Worm (Caenorhabditis elegans) whole organism, midembryonic: ENCODE measurements around the gene srw-103.

Experiments
- T22C8.4 ChIP-seq: fragments of 200-800 bp; sonication (Bioruptor generic); IDR thresholded peaks from 2 replicates; pipeline ENCODE4 v1.3.6; 2022; ENCODE audit warnings: missing genetic modification characterization, missing compliant biosample characterization
- cog-1 ChIP-seq: sonication (generic microtip); optimal IDR thresholded peaks from 2 replicates; lab custom pipeline; 2016; ENCODE audit warnings: missing genetic modification characterization, missing compliant biosample characterization
- flt-1 ChIP-seq: fragments of 200-800 bp; sonication (Bioruptor generic); IDR thresholded peaks from 2 replicates; pipeline ENCODE4 v1.3.6; 2022; ENCODE audit warnings: missing genetic modification characterization, missing compliant biosample characterization
- klf-2 ChIP-seq: fragments of 200-800 bp; sonication (Bioruptor generic); conservative IDR thresholded peaks from 2 replicates; pipeline ENCODE4 v1.3.6; 2022; ENCODE audit warnings: missing genetic modification reagents, missing genetic modification characterization, missing compliant biosample characterization
- med-1 ChIP-seq: sonication (generic microtip); optimal IDR thresholded peaks from 2 replicates; lab custom pipeline; 2017; ENCODE audit warnings: missing genetic modification characterization, mild to moderate bottlenecking, missing compliant biosample characterization, antibody characterized with exemption, missing genetic modification reagents; ENCODE audit not compliant: insufficient read depth
- ref-1 ChIP-seq: fragments of 200-800 bp; sonication (Bioruptor generic); conservative IDR thresholded peaks from 2 replicates; pipeline ENCODE4 v1.3.6; 2022; ENCODE audit warnings: missing genetic modification reagents, missing genetic modification characterization, missing compliant biosample characterization
- tab-1 ChIP-seq: fragments of 200-800 bp; sonication (Bioruptor generic); IDR thresholded peaks from 2 replicates; pipeline ENCODE4 v1.3.6; 2022; ENCODE audit warnings: missing genetic modification characterization, missing compliant biosample characterization
- ztf-23 ChIP-seq: fragments of 200-800 bp; sonication (Bioruptor generic); IDR thresholded peaks from 2 replicates; pipeline ENCODE4 v1.3.6; 2022; ENCODE audit warnings: missing genetic modification reagents, missing genetic modification characterization, missing compliant biosample characterization
- ztf-29 ChIP-seq: fragments of 200-800 bp; sonication (Bioruptor generic); IDR thresholded peaks from 2 replicates; pipeline ENCODE4 v1.3.6; 2022; ENCODE audit warnings: missing genetic modification reagents, missing genetic modification characterization, missing compliant biosample characterization

srw-103 gene

DNA sequence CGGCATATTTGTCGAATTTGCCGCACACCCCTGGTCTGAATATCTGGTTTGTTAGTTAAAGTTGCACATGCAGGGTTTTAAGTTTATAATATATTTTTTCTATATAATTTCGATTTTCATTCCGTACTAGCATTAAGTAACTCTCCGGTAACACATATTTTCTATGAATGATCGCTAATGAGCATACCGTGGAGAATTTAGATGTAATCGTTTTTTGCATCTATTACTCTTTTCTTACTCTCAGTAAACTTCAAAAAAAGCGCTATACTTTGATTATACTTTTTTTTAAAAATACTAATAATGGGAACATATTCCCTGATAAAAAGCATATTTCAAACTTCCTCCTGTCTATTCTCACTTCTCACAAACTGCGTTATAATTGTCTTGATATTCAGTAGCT is 17.6 kb downstream of the srw-103 start, which contains the start of gene str-160:
Gene str-160 (plus strand): TSS at position 301 of the 400 bp plus-strand sequence.
- no peak for TF ChIP-seq ref-1

DNA sequence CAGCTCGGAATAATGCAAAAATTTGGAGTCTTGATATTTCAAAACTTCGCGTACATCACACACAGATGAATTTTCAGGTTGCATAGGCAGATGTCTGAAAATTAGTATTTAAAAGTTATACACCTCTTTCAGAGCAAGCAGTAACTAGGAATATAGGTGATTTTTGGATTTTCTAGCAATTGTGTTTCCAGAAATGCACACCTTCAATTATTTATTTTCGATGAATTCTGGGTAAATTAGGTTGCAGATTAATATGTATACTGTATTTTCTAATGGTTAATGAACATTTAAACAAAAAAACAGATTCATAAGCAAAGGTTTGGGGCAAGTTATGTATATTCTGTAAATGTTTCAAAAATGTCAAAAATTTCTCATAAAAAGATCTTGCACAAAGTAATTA is 24.1 kb downstream of the srw-103 start, which contains the start of gene srab-25:
Gene srab-25 (minus strand): TSS at position 101 of the 400 bp plus-strand sequence.
- TF ChIP-seq klf-2 = no peak
- TF ChIP-seq T22C8.4 = no peak
- TF ChIP-seq cog-1 (tag; lab: Kevin White, UChicago) = no peak
- TF ChIP-seq tab-1 (GFP tag; lab: Robert Waterston, UW) = no peak
- no peak for TF ChIP-seq flt-1 (GFP tag; lab: Robert Waterston, UW)
- no peak for TF ChIP-seq med-1 (GFP tag; lab: Kevin White, UChicago)
- no peak for TF ChIP-seq ztf-23 (GFP tag; lab: Robert Waterston, UW)
- TF ChIP-seq ztf-29 (GFP tag; lab: Robert Waterston, UW) = no peak
- no peak for TF ChIP-seq ref-1

DNA sequence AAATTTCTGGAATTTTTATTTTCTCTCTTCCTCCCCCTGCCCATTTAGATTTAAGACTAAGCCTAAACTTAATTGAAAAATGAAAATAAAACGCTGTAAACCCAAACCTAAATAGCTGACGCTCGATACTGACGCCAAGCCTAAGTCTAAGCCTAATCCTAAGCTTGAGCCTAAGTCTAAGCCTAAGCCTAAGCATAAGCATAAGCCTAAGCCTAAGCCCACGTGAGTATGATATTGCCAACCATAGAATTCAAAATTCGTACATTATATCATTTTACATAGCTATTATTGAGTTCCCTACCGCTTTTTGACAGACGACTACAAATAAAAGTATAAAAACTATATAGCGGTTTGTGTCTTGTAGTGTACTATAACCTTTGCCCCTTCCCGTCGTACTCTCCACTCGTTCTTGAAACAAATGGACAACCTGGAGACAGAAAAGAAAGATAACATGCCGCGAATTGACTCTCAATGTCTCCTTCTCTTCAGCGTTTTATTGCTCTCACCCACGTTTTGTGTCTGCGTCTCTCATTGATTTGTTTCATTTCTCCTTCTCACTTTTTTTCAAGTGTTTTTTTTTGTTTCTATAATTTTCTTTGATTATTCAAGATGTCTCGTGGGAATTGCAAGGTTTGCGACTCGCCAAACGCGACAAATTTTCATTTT is 26.3 kb downstream of the srw-103 start, which contains the start of gene nhr-256:
Gene nhr-256 (plus strand): TSS at position 567 of the 666 bp plus-strand sequence.
- peak; percentile 49 for TF ChIP-seq cog-1 (tag; lab: Kevin White, UChicago)
- TF ChIP-seq ztf-29 (GFP tag; lab: Robert Waterston, UW) = peak; percentile 76; the same call in 1 of the 2 replicates
- TF ChIP-seq T22C8.4 = no peak
- no peak for TF ChIP-seq flt-1 (GFP tag; lab: Robert Waterston, UW)

DNA sequence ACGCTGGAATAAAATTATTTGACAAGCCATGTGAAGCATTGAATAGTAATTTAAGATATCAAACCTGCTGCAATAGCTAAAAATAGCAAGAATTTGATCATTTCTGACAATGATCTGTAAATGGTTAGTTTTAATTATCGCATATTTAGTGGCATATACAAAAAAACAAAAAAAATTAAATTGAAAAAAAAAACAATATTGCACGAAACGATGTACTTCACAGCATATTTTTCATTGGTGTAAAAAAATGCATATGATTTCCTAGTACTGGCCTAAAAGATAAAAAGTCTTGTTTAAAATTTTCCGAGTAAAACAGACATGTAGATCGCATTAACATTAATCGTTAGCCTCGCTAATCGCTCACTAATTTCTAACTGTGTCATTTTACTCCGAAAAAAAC is 32.1 kb downstream of the srw-103 start, which contains the start of gene ZK697.8:
Gene ZK697.8 (minus strand): TSS at position 101 of the 400 bp plus-strand sequence.
- no peak for TF ChIP-seq cog-1 (tag; lab: Kevin White, UChicago)
- TF ChIP-seq ztf-23 (GFP tag; lab: Robert Waterston, UW) = no peak
- no peak for TF ChIP-seq ztf-29 (GFP tag; lab: Robert Waterston, UW)
- TF ChIP-seq flt-1 (GFP tag; lab: Robert Waterston, UW) = no peak
- no peak for TF ChIP-seq tab-1 (GFP tag; lab: Robert Waterston, UW)
- no peak for TF ChIP-seq med-1 (GFP tag; lab: Kevin White, UChicago)
- no peak for TF ChIP-seq ref-1
- no peak for TF ChIP-seq klf-2
- no peak for TF ChIP-seq T22C8.4

DNA sequence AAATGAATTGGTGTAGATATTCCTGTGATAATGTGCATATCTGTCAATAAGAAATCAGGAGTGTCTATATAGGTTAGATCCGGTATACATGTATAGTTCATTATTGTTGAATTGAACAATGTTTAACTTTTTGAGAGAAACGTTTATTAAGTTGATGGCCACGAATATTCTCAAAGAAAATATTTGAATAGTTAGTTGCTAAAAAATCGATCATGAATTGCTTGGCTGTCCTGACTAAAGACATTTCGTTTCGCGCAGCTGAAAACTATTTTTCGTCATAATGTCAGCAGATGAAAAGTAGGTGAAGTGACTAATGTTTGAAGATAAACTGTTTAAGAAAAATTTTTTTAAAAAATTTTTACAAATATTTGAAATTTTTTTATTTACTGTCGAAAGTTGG is 34.5 kb downstream of the srw-103 start, which contains the start of gene srh-199:
Gene srh-199 (minus strand): TSS at position 101 of the 400 bp plus-strand sequence.
- TF ChIP-seq flt-1 (GFP tag; lab: Robert Waterston, UW) (no peak), ztf-29 (GFP tag; lab: Robert Waterston, UW) (no peak), tab-1 (GFP tag; lab: Robert Waterston, UW) (no peak)

DNA sequence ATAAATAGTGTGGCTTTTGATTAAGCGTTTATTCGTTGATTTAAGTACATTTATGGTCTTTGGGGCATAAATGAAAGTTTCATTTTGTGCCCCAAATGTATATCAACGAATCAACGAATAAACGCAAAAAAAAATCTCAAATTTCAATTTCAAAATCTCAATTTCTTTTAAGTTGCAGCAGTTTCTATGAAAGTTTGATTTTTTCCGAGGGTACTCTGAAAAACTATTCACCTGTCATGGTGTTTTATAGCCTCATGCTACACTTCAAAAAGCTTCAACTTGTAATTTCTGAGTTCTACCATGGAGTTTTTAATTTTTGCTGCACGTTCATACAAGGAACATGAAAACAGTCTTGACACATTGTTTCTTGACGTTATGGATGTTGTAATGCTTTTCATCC is 35.5 kb downstream of the srw-103 start, which contains the start of gene ZK697.1:
Gene ZK697.1 (plus strand): TSS at position 301 of the 400 bp plus-strand sequence.
- TF ChIP-seq ref-1 = no peak

DNA sequence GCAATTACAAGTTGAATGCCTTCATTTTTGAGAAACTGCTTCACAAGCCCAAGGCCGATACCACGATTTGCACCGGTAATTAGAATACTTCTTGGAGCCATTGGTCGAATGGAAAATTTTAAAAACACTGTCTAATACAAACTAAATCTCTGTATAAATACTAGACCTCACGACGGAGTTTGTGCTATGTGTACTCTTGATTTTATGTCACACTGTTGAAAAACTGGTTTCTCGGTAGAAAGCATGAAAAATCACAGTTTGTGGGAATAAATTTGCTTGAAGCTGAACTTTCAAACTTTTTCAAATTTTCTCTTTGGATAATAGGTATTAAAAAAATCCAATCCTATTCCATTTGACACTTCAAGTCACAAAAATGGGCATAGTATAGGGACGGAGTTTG is 38.6 kb downstream of the srw-103 start, which contains the start of gene ZK697.14:
Gene ZK697.14 (minus strand): TSS at position 101 of the 400 bp plus-strand sequence.
- TF ChIP-seq klf-2 (no peak), ztf-29 (GFP tag; lab: Robert Waterston, UW) (no peak), tab-1 (GFP tag; lab: Robert Waterston, UW) (no peak), flt-1 (GFP tag; lab: Robert Waterston, UW) (no peak)

DNA sequence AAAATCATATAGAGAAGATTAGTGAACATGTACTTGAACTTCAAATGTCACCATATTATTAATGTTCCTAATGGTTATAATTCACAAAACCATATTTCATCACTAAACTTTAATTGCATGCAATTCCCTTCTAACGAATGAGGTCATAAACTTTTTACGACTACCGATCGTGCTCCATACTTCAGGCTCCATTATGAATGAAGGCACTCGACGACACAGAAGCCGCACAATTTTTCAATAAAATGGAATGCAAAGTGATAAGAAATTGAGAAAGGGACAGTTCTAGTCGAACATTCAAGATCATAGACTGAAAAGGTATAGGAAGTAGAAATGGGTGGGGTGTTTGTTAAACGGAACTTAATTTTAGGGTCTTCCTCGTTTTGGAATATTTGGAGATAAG is 39.1 kb downstream of the srw-103 start:
- TF ChIP-seq cog-1 (tag; lab: Kevin White, UChicago) (no peak), klf-2 (no peak), med-1 (GFP tag; lab: Kevin White, UChicago) (no peak), T22C8.4 (no peak), ztf-23 (GFP tag; lab: Robert Waterston, UW) (no peak), ref-1 (no peak), ztf-29 (GFP tag; lab: Robert Waterston, UW) (no peak), tab-1 (GFP tag; lab: Robert Waterston, UW) (no peak), flt-1 (GFP tag; lab: Robert Waterston, UW) (no peak)

DNA sequence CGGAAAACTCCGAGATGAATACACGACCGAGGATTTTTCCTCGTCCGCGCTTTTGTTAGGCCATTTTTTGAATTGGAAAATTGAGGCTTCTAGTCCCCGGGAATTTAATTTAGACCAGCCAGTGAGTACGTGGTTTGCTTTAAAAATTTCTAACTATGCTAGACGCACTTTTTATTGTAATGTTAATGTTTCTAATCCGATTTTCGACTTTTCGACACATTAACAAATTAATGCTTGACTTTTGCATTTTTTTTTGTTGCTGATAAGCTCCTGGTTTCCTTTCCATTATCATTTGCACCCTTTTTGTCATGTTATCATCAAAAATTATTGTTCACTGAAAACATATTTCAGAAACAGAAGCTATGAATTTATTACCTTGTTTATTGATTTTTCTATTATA is 39.9 kb downstream of the srw-103 start, which contains the start of gene clec-204:
Gene clec-204 (plus strand): TSS at position 301 of the 400 bp plus-strand sequence.
- no peak for TF ChIP-seq flt-1 (GFP tag; lab: Robert Waterston, UW)
- no peak for TF ChIP-seq med-1 (GFP tag; lab: Kevin White, UChicago)
- no peak for TF ChIP-seq klf-2
- TF ChIP-seq cog-1 (tag; lab: Kevin White, UChicago) = no peak
- no peak for TF ChIP-seq ztf-29 (GFP tag; lab: Robert Waterston, UW)
- TF ChIP-seq ref-1 = no peak
- no peak for TF ChIP-seq T22C8.4
- no peak for TF ChIP-seq ztf-23 (GFP tag; lab: Robert Waterston, UW)
- TF ChIP-seq tab-1 (GFP tag; lab: Robert Waterston, UW) = no peak

DNA sequence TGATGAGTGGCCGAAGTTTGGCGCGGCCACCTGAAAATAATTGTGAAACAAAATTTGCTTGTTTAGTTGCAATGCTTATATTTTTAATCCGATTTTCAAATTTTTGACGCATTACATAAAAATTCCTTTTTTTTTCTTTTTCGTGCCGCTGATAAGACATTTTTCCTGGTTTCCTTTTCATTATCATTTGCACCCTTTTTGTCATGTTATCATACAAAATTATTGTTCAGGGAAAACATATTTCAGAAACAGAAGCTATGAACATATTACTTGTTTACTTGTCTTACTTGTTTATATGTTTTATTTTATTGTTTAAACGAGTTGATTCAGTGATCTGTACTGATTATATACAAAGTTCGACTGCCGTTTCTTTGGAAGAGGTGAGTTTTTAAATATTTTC is 43.7 kb downstream of the srw-103 start, which contains the start of gene clec-205:
Gene clec-205 (plus strand): TSS at position 212 of the 400 bp plus-strand sequence.
- TF ChIP-seq cog-1 (tag; lab: Kevin White, UChicago) (no peak), tab-1 (GFP tag; lab: Robert Waterston, UW) (no peak), ztf-23 (GFP tag; lab: Robert Waterston, UW) (no peak), ref-1 (no peak), T22C8.4 (no peak), ztf-29 (GFP tag; lab: Robert Waterston, UW) (no peak), klf-2 (no peak), med-1 (GFP tag; lab: Kevin White, UChicago) (no peak), flt-1 (GFP tag; lab: Robert Waterston, UW) (no peak)
